Worm (Caenorhabditis elegans) whole organism, L2 larva: ENCODE results near the gene F35C11.3.

Experiments used
- R02D3.7 ChIP-seq: fragments of 150-350 bp; optimal IDR thresholded peaks from 2 replicates; lab custom pipeline; 2014; ENCODE audit warnings: missing biosample characterization, missing genetic modification characterization
- Y55F3AM.14 ChIP-seq: fragments of 200-800 bp; sonication (Bioruptor generic); optimal IDR thresholded peaks from 2 replicates; lab custom pipeline; 2018; ENCODE audit warnings: mild to moderate bottlenecking, missing genetic modification characterization, missing compliant biosample characterization
- alr-1 ChIP-seq: fragments of 150-350 bp; optimal IDR thresholded peaks from 2 replicates; lab custom pipeline; 2014; ENCODE audit warnings: missing biosample characterization, missing genetic modification characterization
- aly-2 ChIP-seq: fragments of 150-350 bp; optimal IDR thresholded peaks from 2 replicates; lab custom pipeline; 2014; ENCODE audit warnings: missing biosample characterization, missing genetic modification characterization
- ama-1 ChIP-seq: fragments of 150-350 bp; optimal IDR thresholded peaks from 2 replicates; lab custom pipeline; 2018; ENCODE audit warnings: inconsistent platforms
- blmp-1 ChIP-seq: sonication (generic microtip); optimal IDR thresholded peaks from 2 replicates; lab custom pipeline; 2017; ENCODE audit warnings: missing genetic modification characterization, mild to moderate bottlenecking, missing compliant biosample characterization, antibody characterized with exemption, moderate library complexity; ENCODE audit not compliant: insufficient read depth
- ceh-16 ChIP-seq: fragments of 150-350 bp; optimal IDR thresholded peaks from 2 replicates; lab custom pipeline; 2014; ENCODE audit warnings: missing biosample characterization, missing genetic modification characterization
- ceh-82 ChIP-seq: fragments of 150-350 bp; optimal IDR thresholded peaks from 2 replicates; lab custom pipeline; 2014; ENCODE audit warnings: missing biosample characterization, missing genetic modification characterization
- crh-2 ChIP-seq: sonication (generic microtip); optimal IDR thresholded peaks from 2 replicates; lab custom pipeline; 2017; ENCODE audit warnings: missing biosample characterization, missing genetic modification characterization
- elt-3 ChIP-seq: sonication (generic microtip); optimal IDR thresholded peaks from 2 replicates; lab custom pipeline; 2017; ENCODE audit warnings: missing biosample characterization, missing genetic modification characterization
- fos-1 ChIP-seq: fragments of 150-350 bp; optimal IDR thresholded peaks from 2 replicates; lab custom pipeline; 2014; ENCODE audit warnings: missing biosample characterization, missing genetic modification characterization
- gmeb-1 ChIP-seq: fragments of 150-350 bp; optimal IDR thresholded peaks from 2 replicates; lab custom pipeline; 2014; ENCODE audit warnings: missing biosample characterization, missing genetic modification characterization
- lin-11 ChIP-seq: fragments of 150-350 bp; sonication (generic microtip); optimal IDR thresholded peaks from 2 replicates; lab custom pipeline; 2014; ENCODE audit warnings: missing biosample characterization, missing genetic modification characterization, inconsistent platforms, mixed read lengths
- lin-13 ChIP-seq: fragments of 150-350 bp; optimal IDR thresholded peaks from 2 replicates; lab custom pipeline; 2014; ENCODE audit warnings: missing biosample characterization, missing genetic modification reagents, missing genetic modification characterization
- lsy-2 ChIP-seq, 2 experiments: fragments of 150-350 bp in 1 of 2; sonication (generic microtip) in 1 of 2; optimal IDR thresholded peaks; 2 replicates each; lab custom pipeline; 2014 to 2017; ENCODE audit warnings: missing biosample characterization in 2 of 2, missing genetic modification characterization in 2 of 2
- mdl-1 ChIP-seq, 2 experiments: fragments of 150-350 bp in 1 of 2; sonication (generic microtip) in 1 of 2; optimal IDR thresholded peaks; 2 replicates each; lab custom pipeline; 2017; ENCODE audit warnings: missing biosample characterization in 2 of 2, missing genetic modification characterization in 2 of 2
- nhr-10 ChIP-seq: sonication (generic microtip); optimal IDR thresholded peaks from 2 replicates; lab custom pipeline; 2017; ENCODE audit warnings: missing biosample characterization, missing genetic modification characterization
- nhr-11 ChIP-seq: fragments of 150-350 bp; optimal IDR thresholded peaks from 2 replicates; lab custom pipeline; 2014; ENCODE audit warnings: missing biosample characterization, missing genetic modification characterization
- nhr-12 ChIP-seq: fragments of 150-350 bp; optimal IDR thresholded peaks from 2 replicates; lab custom pipeline; 2014; ENCODE audit warnings: missing biosample characterization, missing genetic modification characterization
- nhr-129 ChIP-seq: fragments of 150-350 bp; optimal IDR thresholded peaks from 2 replicates; lab custom pipeline; 2014; ENCODE audit warnings: missing biosample characterization, missing genetic modification characterization
- nhr-21 ChIP-seq: fragments of 150-350 bp; optimal IDR thresholded peaks from 2 replicates; lab custom pipeline; 2014; ENCODE audit warnings: missing biosample characterization, missing genetic modification characterization
- nhr-23 ChIP-seq: fragments of 150-350 bp; optimal IDR thresholded peaks from 2 replicates; lab custom pipeline; 2014; ENCODE audit warnings: missing biosample characterization, missing genetic modification reagents, missing genetic modification characterization
- nhr-25 ChIP-seq: fragments of 150-350 bp; sonication (generic microtip); optimal IDR thresholded peaks from 3 replicates; lab custom pipeline; 2014; ENCODE audit warnings: missing biosample characterization, missing genetic modification characterization
- nhr-6 ChIP-seq: fragments of 150-350 bp; optimal IDR thresholded peaks from 2 replicates; lab custom pipeline; 2014; ENCODE audit warnings: missing biosample characterization, missing genetic modification characterization
- nhr-77 ChIP-seq: fragments of 150-350 bp; optimal IDR thresholded peaks from 2 replicates; lab custom pipeline; 2014; ENCODE audit warnings: missing biosample characterization, missing genetic modification characterization
- sem-4 ChIP-seq: fragments of 150-350 bp; optimal IDR thresholded peaks from 2 replicates; lab custom pipeline; 2014; ENCODE audit warnings: missing biosample characterization, missing genetic modification reagents, missing genetic modification characterization
- sma-3 ChIP-seq: sonication (generic microtip); optimal IDR thresholded peaks from 2 replicates; lab custom pipeline; 2016; ENCODE audit warnings: missing genetic modification reagents, missing genetic modification characterization, missing compliant biosample characterization
- sma-9 ChIP-seq, 2 experiments: fragments of 150-350 bp in 1 of 2; sonication (generic microtip) in 1 of 2; optimal IDR thresholded peaks; 2 replicates each; lab custom pipeline; 2014 to 2016; ENCODE audit warnings: missing genetic modification characterization in 2 of 2, mild to moderate bottlenecking in 1 of 2, missing biosample characterization in 1 of 2, missing compliant biosample characterization in 1 of 2, missing genetic modification reagents in 1 of 2, moderate library complexity in 1 of 2
- ztf-1 ChIP-seq: fragments of 200-800 bp; sonication (Bioruptor generic); conservative IDR thresholded peaks from 2 replicates; pipeline ENCODE4 v1.3.6; 2022; ENCODE audit warnings: missing genetic modification characterization, missing compliant biosample characterization
- ztf-11 ChIP-seq: sonication (generic microtip); optimal IDR thresholded peaks from 2 replicates; lab custom pipeline; 2017; ENCODE audit warnings: missing biosample characterization, missing genetic modification characterization

The F35C11.3 gene

ce11 chrII:8259674-8260073 is 13.1 kb downstream of the F35C11.3 start:
- TF ChIP-seq ama-1 (lab: Kevin White, UChicago) (no peak), gmeb-1 (tag; lab: Kevin White, UChicago) (no peak), sma-3 (GFP tag; lab: Kevin White, UChicago) (peak; percentile 88), nhr-6 (tag; lab: Kevin White, UChicago) (no peak), sma-9 (GFP tag; optimal IDR thresholded peaks at IDR 0.05; lab: Kevin White, UChicago) (peak; percentile 66), sma-9 (tag; optimal IDR thresholded peaks at IDR 0.05; lab: Kevin White, UChicago) (no peak), sem-4 (tag; lab: Kevin White, UChicago) (no peak), crh-2 (peak; percentile 23), nhr-129 (tag; lab: Kevin White, UChicago) (peak; percentile 12)

ce11 chrII:8263562-8263961 is 17.0 kb downstream of the F35C11.3 start:
- TF ChIP-seq ceh-82: no peak
- no peak for TF ChIP-seq nhr-12 (tag; lab: Kevin White, UChicago)
- TF ChIP-seq sma-3 (GFP tag; lab: Kevin White, UChicago): peak; percentile 81
- TF ChIP-seq fos-1 (tag; lab: Kevin White, UChicago): peak; percentile 40
- TF ChIP-seq ceh-16 (tag; lab: Kevin White, UChicago): no peak
- peak; percentile 61 for TF ChIP-seq nhr-21 (tag; lab: Kevin White, UChicago)
- TF ChIP-seq nhr-23 (tag; lab: Kevin White, UChicago): no peak
- peak; percentile 49 for TF ChIP-seq blmp-1 (tag; lab: Kevin White, UChicago)
- TF ChIP-seq Y55F3AM.14 (GFP tag; lab: Kevin White, UChicago): no peak
- TF ChIP-seq nhr-6 (tag; lab: Kevin White, UChicago): peak; percentile 18
- TF ChIP-seq mdl-1 (tag; optimal IDR thresholded peaks at IDR 0.05; lab: Kevin White, UChicago): peak in 1 of 2 experiments; percentile 14
- TF ChIP-seq sma-9 (GFP tag; optimal IDR thresholded peaks at IDR 0.05; lab: Kevin White, UChicago): peak; percentile 91
- TF ChIP-seq sma-9 (tag; optimal IDR thresholded peaks at IDR 0.05; lab: Kevin White, UChicago): no peak
- TF ChIP-seq, all 48 proteins: peak for 7

ce11 chrII:8264619-8265018 is 18.0 kb downstream of the F35C11.3 start, which contains the start of gene srdh-1:
Gene srdh-1 (plus strand): TSS chrII:8264661.
- TF ChIP-seq fos-1 (tag; lab: Kevin White, UChicago): peak; percentile 16
- TF ChIP-seq nhr-25: no peak
- TF ChIP-seq blmp-1 (tag; lab: Kevin White, UChicago): peak; percentile 36
- peak; percentile 18 for TF ChIP-seq sma-9 (GFP tag; optimal IDR thresholded peaks at IDR 0.05; lab: Kevin White, UChicago)
- no peak for TF ChIP-seq sma-9 (tag; optimal IDR thresholded peaks at IDR 0.05; lab: Kevin White, UChicago)
- TF ChIP-seq, all 48 proteins: peak for 3

- no peak for TF ChIP-seq sem-4 (tag; lab: Kevin White, UChicago)
- TF ChIP-seq fos-1 (tag; lab: Kevin White, UChicago): peak; percentile 89
- peak; percentile 5 for TF ChIP-seq sma-9 (GFP tag; optimal IDR thresholded peaks at IDR 0.05; lab: Kevin White, UChicago)
- no peak for TF ChIP-seq sma-9 (tag; optimal IDR thresholded peaks at IDR 0.05; lab: Kevin White, UChicago)
These were observed 20.0 kb downstream of the F35C11.3 start for ce11 chrII:8266559-8266958.

ce11 chrII:8267679-8268078 is 21.1 kb downstream of the F35C11.3 start:
- TF ChIP-seq nhr-11: no peak
- TF ChIP-seq lin-13 (GFP tag; lab: Kevin White, UChicago): no peak
- TF ChIP-seq lsy-2 (tag; optimal IDR thresholded peaks at IDR 0.05; lab: Kevin White, UChicago): no peak
- no peak for TF ChIP-seq lin-11 (tag; lab: Kevin White, UChicago)
- no peak for TF ChIP-seq nhr-129 (tag; lab: Kevin White, UChicago)

- no peak for TF ChIP-seq nhr-25
- no peak for TF ChIP-seq nhr-11
- no peak for TF ChIP-seq nhr-10 (tag; lab: Kevin White, UChicago)
- TF ChIP-seq fos-1 (tag; lab: Kevin White, UChicago): no peak
- no peak for TF ChIP-seq nhr-77 (tag; lab: Kevin White, UChicago)
- TF ChIP-seq lin-13 (GFP tag; lab: Kevin White, UChicago): no peak
- TF ChIP-seq R02D3.7: no peak
- TF ChIP-seq gmeb-1 (tag; lab: Kevin White, UChicago): no peak
- no peak for TF ChIP-seq crh-2
- no peak for TF ChIP-seq aly-2 (tag; lab: Kevin White, UChicago)
- no peak for TF ChIP-seq ztf-1 (GFP tag; lab: Robert Waterston, UW)
- no peak for TF ChIP-seq ztf-11 (tag; lab: Kevin White, UChicago)
- TF ChIP-seq ama-1 (lab: Kevin White, UChicago): no peak
- TF ChIP-seq alr-1 (tag; lab: Kevin White, UChicago): no peak
- TF ChIP-seq elt-3 (tag; lab: Kevin White, UChicago): no peak
- TF ChIP-seq nhr-23 (tag; lab: Kevin White, UChicago): no peak
These were observed 22.8 kb downstream of the F35C11.3 start, which contains the start of gene K01C8.2 for ce11 chrII:8269351-8269750. Gene K01C8.2 (minus strand): TSS chrII:8269451.
